Fruit fly (Drosophila melanogaster): ENCODE data around the gene Septin1.

The Septin1 gene

dm6 chrX:21366311-21366990, 8.4 kb downstream of the Septin1 start (continued):
- TF ChIP-seq dan (GFP tag; IDR thresholded peaks at IDR 0.05) (no peak), NfI (GFP tag; optimal IDR thresholded peaks at IDR 0.05) (peak; percentile 94), NK7.1 (GFP tag; optimal IDR thresholded peaks at IDR 0.05) (no peak), phol (tag; optimal IDR thresholded peaks at IDR 0.05) (peak; percentile 94), D19A (tag; optimal IDR thresholded peaks at IDR 0.05) (peak; percentile 88), Sry-β (GFP tag; optimal IDR thresholded peaks at IDR 0.05) (peak; percentile 46), CG12236 (GFP tag; optimal IDR thresholded peaks at IDR 0.05) (no peak), CG9609 (GFP tag; optimal IDR thresholded peaks at IDR 0.05) (peak; percentile 17), dm (GFP tag; optimal IDR thresholded peaks at IDR 0.05) (no peak), nerfin-2 (GFP tag; IDR thresholded peaks at IDR 0.05; ENCODE audit: partially characterized antibody) (no peak), CG12744 (GFP tag; optimal IDR thresholded peaks at IDR 0.05) (peak; percentile 19), Bgb (GFP tag; IDR thresholded peaks at IDR 0.05; ENCODE audit: partially characterized antibody) (no peak), CG30020 (tag; optimal IDR thresholded peaks at IDR 0.05) (peak; percentile 73), mirr (GFP tag; optimal IDR thresholded peaks at IDR 0.05) (peak; percentile 47), gro (GFP tag; optimal IDR thresholded peaks at IDR 0.05) (peak; percentile 14), sisA (GFP tag; IDR thresholded peaks at IDR 0.05) (peak; percentile 92), CG8924 (tag; optimal IDR thresholded peaks at IDR 0.05) (peak; percentile 96), CG11695 (GFP tag; IDR thresholded peaks at IDR 0.05) (peak; percentile 88), CG30431 (GFP tag; optimal IDR thresholded peaks at IDR 0.05) (peak; percentile 81), Poxn (GFP tag; IDR thresholded peaks at IDR 0.05) (peak; percentile 74), CG7556 (GFP tag; optimal IDR thresholded peaks at IDR 0.05) (peak; percentile 96), chn (GFP tag; optimal IDR thresholded peaks at IDR 0.05) (peak; percentile 58), crp (GFP tag; optimal IDR thresholded peaks at IDR 0.05) (peak in 1 of 2 experiments; percentile 57), Oaz (GFP tag; IDR thresholded peaks at IDR 0.05) (peak; percentile 82), btn (GFP tag; optimal IDR thresholded peaks at IDR 0.05) (no peak), CG12155 (GFP tag; optimal IDR thresholded peaks at IDR 0.05) (peak; percentile 83), toy (GFP tag; IDR thresholded peaks at IDR 0.05) (no peak), CG13123 (GFP tag; optimal IDR thresholded peaks at IDR 0.05) (peak; percentile 75), CG3847 (GFP tag; IDR thresholded peaks at IDR 0.05) (peak; percentile 92), lilli (GFP tag; optimal IDR thresholded peaks at IDR 0.05) (peak; percentile 83), Gsc (GFP tag; IDR thresholded peaks at IDR 0.05) (peak; percentile 69), sc (optimal IDR thresholded peaks at IDR 0.05) (no peak), sc (GFP tag; optimal IDR thresholded peaks at IDR 0.05) (peak; percentile 84), CG6683 (GFP tag; optimal IDR thresholded peaks at IDR 0.05) (peak; percentile 91), sqz (GFP tag; optimal IDR thresholded peaks at IDR 0.05) (peak; percentile 92), Fer1 (GFP tag; optimal IDR thresholded peaks at IDR 0.05) (peak; percentile 97), nerfin-1 (tag; optimal IDR thresholded peaks at IDR 0.05) (peak; percentile 91), Atf-2 (GFP tag; optimal IDR thresholded peaks at IDR 0.05) (peak; percentile 25), CG7357 (GFP tag; IDR thresholded peaks at IDR 0.05) (peak; percentile 82; the same call in 2 of the 3 replicates), Doc3 (GFP tag; IDR thresholded peaks at IDR 0.05; ENCODE audit: partially characterized antibody) (no peak), CG9215 (GFP tag; IDR thresholded peaks at IDR 0.05) (peak; percentile 89), Tbp (GFP tag; optimal IDR thresholded peaks at IDR 0.05) (no peak), bbx (GFP tag; IDR thresholded peaks at IDR 0.05; ENCODE audit: partially characterized antibody) (peak; percentile 23; the same call in 1 of the 2 replicates), emc (GFP tag; optimal IDR thresholded peaks at IDR 0.05) (no peak), Neu2 (GFP tag; optimal IDR thresholded peaks at IDR 0.05; ENCODE audit: borderline replicate concordance) (no peak), Dbx (GFP tag; IDR thresholded peaks at IDR 0.05) (peak; percentile 89), ems (GFP tag; optimal IDR thresholded peaks at IDR 0.05) (peak; percentile 45), rib (GFP tag; IDR thresholded peaks at IDR 0.05) (peak; percentile 75), Hmr (GFP tag; optimal IDR thresholded peaks at IDR 0.05) (peak; percentile 96), bab2 (GFP tag; optimal IDR thresholded peaks at IDR 0.05) (peak; percentile 9)

Data from whole organism, embryonic.